Fruit fly (Drosophila melanogaster) whole organism: ENCODE results near the gene CG8519.

Experiments
- CG8478 ChIP-seq: fragments of >200 bp; optimal IDR thresholded peaks from 2 replicates; lab custom pipeline; 2018; ENCODE audit warnings: inconsistent platforms
- Dll ChIP-seq: fragments of >200 bp; optimal IDR thresholded peaks from 2 replicates; lab custom pipeline; 2017
- EcR ChIP-seq, 2 experiments: fragments of >200 bp; optimal IDR thresholded peaks; 2 replicates each; lab custom pipeline; 2017; ENCODE audit warnings: missing biosample characterization in 2 of 2, missing genetic modification characterization in 2 of 2, missing genetic modification reagents in 2 of 2
- pan ChIP-seq: fragments of >200 bp; optimal IDR thresholded peaks from 2 replicates; lab custom pipeline; 2017
- psq ChIP-seq: fragments of >200 bp; optimal IDR thresholded peaks from 2 replicates; lab custom pipeline; 2017
- usp ChIP-seq: fragments of >200 bp; optimal IDR thresholded peaks from 2 replicates; lab custom pipeline; 2017; ENCODE audit warnings: missing biosample characterization, missing genetic modification characterization, mixed read lengths

Gene CG8519

dm6 chr3L:6704468-6705056, at the start of gene CG8519:
CG8519 (plus strand) TSS chr3L:6704860.
- no peak for TF ChIP-seq pan (lab: Kevin White, UChicago)
- no peak for TF ChIP-seq EcR (GFP tag; optimal IDR thresholded peaks at IDR 0.05; lab: Kevin White, UChicago)
- TF ChIP-seq usp: no peak
- no peak for TF ChIP-seq CG8478 (lab: Kevin White, UChicago)
- TF ChIP-seq psq (lab: Kevin White, UChicago): no peak
- no peak for TF ChIP-seq Dll

dm6 chr3L:6665541-6665940, 39.1 kb upstream of the CG8519 start, which contains the start of gene eIF4E4:
eIF4E4 (minus strand) TSS chr3L:6665641.
- TF ChIP-seq usp: no peak
- no peak for TF ChIP-seq Dll
- no peak for TF ChIP-seq CG8478 (lab: Kevin White, UChicago)
- no peak for TF ChIP-seq pan (lab: Kevin White, UChicago)
- no peak for TF ChIP-seq EcR (GFP tag; optimal IDR thresholded peaks at IDR 0.05; lab: Kevin White, UChicago)
- no peak for TF ChIP-seq psq (lab: Kevin White, UChicago)

dm6 chr3L:6667716-6668115, 36.9 kb upstream of the CG8519 start, which contains the start of gene Grl65a:
Grl65a (minus strand) TSS chr3L:6667816.
- TF ChIP-seq Dll (no peak), CG8478 (lab: Kevin White, UChicago) (no peak), EcR (GFP tag; optimal IDR thresholded peaks at IDR 0.05; lab: Kevin White, UChicago) (no peak), usp (no peak), pan (lab: Kevin White, UChicago) (no peak), psq (lab: Kevin White, UChicago) (no peak)

- no peak for TF ChIP-seq usp
- no peak for TF ChIP-seq Dll
- no peak for TF ChIP-seq psq (lab: Kevin White, UChicago)
- no peak for TF ChIP-seq CG8478 (lab: Kevin White, UChicago)
- TF ChIP-seq EcR (GFP tag; optimal IDR thresholded peaks at IDR 0.05; lab: Kevin White, UChicago): no peak
- no peak for TF ChIP-seq pan (lab: Kevin White, UChicago)
Observed at dm6 chr3L:6688920-6689319, 15.7 kb upstream of the CG8519 start.

dm6 chr3L:6693191-6693590, 11.5 kb upstream of the CG8519 start:
- TF ChIP-seq Dll (no peak), pan (lab: Kevin White, UChicago) (no peak), psq (lab: Kevin White, UChicago) (no peak), usp (no peak), CG8478 (lab: Kevin White, UChicago) (no peak), EcR (GFP tag; optimal IDR thresholded peaks at IDR 0.05; lab: Kevin White, UChicago) (no peak)

- no peak for TF ChIP-seq usp
Observed at dm6 chr3L:6694181-6694580, 10.5 kb upstream of the CG8519 start.

- TF ChIP-seq Dll: no peak
- no peak for TF ChIP-seq psq (lab: Kevin White, UChicago)
- TF ChIP-seq pan (lab: Kevin White, UChicago): no peak
- TF ChIP-seq EcR (GFP tag; optimal IDR thresholded peaks at IDR 0.05; lab: Kevin White, UChicago): no peak
- TF ChIP-seq usp: no peak
- no peak for TF ChIP-seq CG8478 (lab: Kevin White, UChicago)
Observed at dm6 chr3L:6697353-6697752, 7.3 kb upstream of the CG8519 start.

- TF ChIP-seq psq (lab: Kevin White, UChicago) (no peak), EcR (GFP tag; optimal IDR thresholded peaks at IDR 0.05; lab: Kevin White, UChicago) (no peak), usp (no peak), Dll (no peak), pan (lab: Kevin White, UChicago) (no peak), CG8478 (lab: Kevin White, UChicago) (no peak)
Observed at dm6 chr3L:6700962-6701477, 3.6 kb upstream of the CG8519 start.

- TF ChIP-seq Dll (no peak), pan (lab: Kevin White, UChicago) (no peak), usp (no peak), CG8478 (lab: Kevin White, UChicago) (no peak), psq (lab: Kevin White, UChicago) (no peak), EcR (GFP tag; optimal IDR thresholded peaks at IDR 0.05; lab: Kevin White, UChicago) (no peak)
Observed at dm6 chr3L:6703368-6703807, 1.3 kb upstream of the CG8519 start, which contains the start of gene SP1173. SP1173 (minus strand) TSS chr3L:6703521.

dm6 chr3L:6705865-6706264, 1.2 kb downstream of the CG8519 start:
- TF ChIP-seq usp (no peak), CG8478 (lab: Kevin White, UChicago) (no peak), pan (lab: Kevin White, UChicago) (no peak), Dll (no peak), EcR (GFP tag; optimal IDR thresholded peaks at IDR 0.05; lab: Kevin White, UChicago) (no peak), psq (lab: Kevin White, UChicago) (no peak)

- TF ChIP-seq Dll (no peak), psq (lab: Kevin White, UChicago) (no peak)
Observed at dm6 chr3L:6706723-6707591, 2.3 kb downstream of the CG8519 start.

- TF ChIP-seq psq (lab: Kevin White, UChicago) (no peak), Dll (no peak), usp (no peak), EcR (GFP tag; optimal IDR thresholded peaks at IDR 0.05; lab: Kevin White, UChicago) (no peak), CG8478 (lab: Kevin White, UChicago) (no peak), pan (lab: Kevin White, UChicago) (no peak)
Observed at dm6 chr3L:6708995-6709606, 4.4 kb downstream of the CG8519 start.
